Worm (Caenorhabditis elegans) whole organism, early embryonic: ENCODE data around the gene clec-161.

Source experiments
- B0310.2 ChIP-seq: sonication (generic microtip); optimal IDR thresholded peaks from 2 replicates; lab custom pipeline; 2016; ENCODE audit warnings: mild to moderate bottlenecking, missing genetic modification characterization, missing compliant biosample characterization
- F13C5.2 ChIP-seq: sonication (generic microtip); optimal IDR thresholded peaks from 2 replicates; lab custom pipeline; 2017; ENCODE audit warnings: mild to moderate bottlenecking, missing genetic modification characterization, inconsistent platforms, missing compliant biosample characterization
- aly-1 ChIP-seq: sonication (generic microtip); optimal IDR thresholded peaks from 2 replicates; lab custom pipeline; 2016; ENCODE audit warnings: missing genetic modification characterization, missing compliant biosample characterization
- ama-1 ChIP-seq: fragments of 150-350 bp; optimal IDR thresholded peaks from 2 replicates; lab custom pipeline; 2014
- ceh-13 ChIP-seq: fragments of 200-800 bp; sonication (Bioruptor generic); optimal IDR thresholded peaks from 2 replicates; lab custom pipeline; 2018; ENCODE audit warnings: mild to moderate bottlenecking, missing genetic modification characterization, missing compliant biosample characterization
- ceh-36 ChIP-seq: sonication (generic microtip); optimal IDR thresholded peaks from 2 replicates; lab custom pipeline; 2016; ENCODE audit warnings: missing genetic modification characterization, inconsistent platforms, missing compliant biosample characterization
- ets-7 ChIP-seq: sonication (generic microtip); optimal IDR thresholded peaks from 2 replicates; lab custom pipeline; 2016; ENCODE audit warnings: missing genotype, missing genetic modification characterization, missing compliant biosample characterization
- flt-1 ChIP-seq: fragments of 200-800 bp; sonication (Bioruptor generic); IDR thresholded peaks from 2 replicates; pipeline ENCODE4 v1.3.6; 2022; ENCODE audit warnings: missing genetic modification characterization, missing compliant biosample characterization
- hmbx-1 ChIP-seq: sonication (generic microtip); optimal IDR thresholded peaks from 2 replicates; lab custom pipeline; 2016; ENCODE audit warnings: mild to moderate bottlenecking, missing genetic modification characterization, missing compliant biosample characterization
- hmg-4 ChIP-seq: fragments of 200-800 bp; sonication (Bioruptor generic); optimal IDR thresholded peaks from 2 replicates; lab custom pipeline; 2018; ENCODE audit warnings: mild to moderate bottlenecking, missing genetic modification characterization, missing compliant biosample characterization
- hnd-1 ChIP-seq: sonication (generic microtip); optimal IDR thresholded peaks from 2 replicates; lab custom pipeline; 2016; ENCODE audit warnings: missing genetic modification characterization, missing compliant biosample characterization
- pes-1 ChIP-seq: fragments of 200-800 bp; sonication (Bioruptor generic); IDR thresholded peaks from 2 replicates; pipeline ENCODE4 v1.3.6; 2022; ENCODE audit warnings: missing genetic modification reagents, missing genetic modification characterization, missing compliant biosample characterization
- scrt-1 ChIP-seq: fragments of 200-800 bp; sonication (Bioruptor generic); IDR thresholded peaks from 2 replicates; pipeline ENCODE4 v1.3.6; 2022; ENCODE audit warnings: missing genetic modification characterization, missing compliant biosample characterization
- sea-1 ChIP-seq: fragments of 200-800 bp; sonication (Bioruptor generic); conservative IDR thresholded peaks from 2 replicates; pipeline ENCODE4 v1.3.6; 2022; ENCODE audit warnings: missing genetic modification characterization, missing compliant biosample characterization
- tbx-11 ChIP-seq: fragments of 200-800 bp; sonication (Bioruptor generic); IDR thresholded peaks from 2 replicates; pipeline ENCODE4 v1.3.6; 2022; ENCODE audit warnings: missing genetic modification characterization, missing compliant biosample characterization
- tbx-37 ChIP-seq: fragments of 200-800 bp; sonication (Bioruptor generic); conservative IDR thresholded peaks from 2 replicates; pipeline ENCODE4 v1.3.6; 2022; ENCODE audit warnings: missing genetic modification reagents, missing genetic modification characterization, missing compliant biosample characterization
- tra-4 ChIP-seq: sonication (generic microtip); optimal IDR thresholded peaks from 2 replicates; lab custom pipeline; 2017; ENCODE audit warnings: missing genetic modification characterization, missing compliant biosample characterization

The clec-161 gene

DNA sequence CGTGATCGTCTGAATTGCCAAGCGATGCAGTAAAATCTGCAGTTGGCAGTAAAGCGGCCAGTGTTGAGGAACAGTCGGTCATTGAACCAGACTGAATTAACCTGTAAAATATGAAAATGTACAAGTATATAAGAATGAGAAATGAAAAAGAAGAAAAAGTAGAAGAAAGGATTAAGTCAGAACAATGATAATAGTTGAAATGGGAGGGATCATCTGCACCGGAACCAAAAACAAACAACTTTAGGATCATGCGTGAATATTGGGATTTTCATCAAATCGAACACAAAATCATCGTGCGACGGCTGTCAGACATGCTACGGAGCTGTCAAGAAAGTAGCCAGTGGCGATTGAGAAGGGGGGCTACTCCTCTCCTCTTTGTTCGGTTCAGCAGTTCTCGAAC is 28.5 kb upstream of the clec-161 start, which contains the start of gene gei-13:
Gene gei-13 (minus strand): TSS at position 101 of the 400 bp plus-strand sequence.
- TF ChIP-seq hmbx-1 = no peak
- no peak for TF ChIP-seq sea-1 (GFP tag; lab: Robert Waterston, UW)
- TF ChIP-seq flt-1 = no peak
- TF ChIP-seq aly-1 = no peak
- TF ChIP-seq F13C5.2 (tag; lab: Kevin White, UChicago) = no peak
- no peak for TF ChIP-seq ets-7
- no peak for TF ChIP-seq pes-1 (GFP tag; lab: Robert Waterston, UW)
- no peak for TF ChIP-seq B0310.2
- TF ChIP-seq tra-4 (tag; lab: Kevin White, UChicago) = no peak
- no peak for TF ChIP-seq scrt-1 (GFP tag; lab: Robert Waterston, UW)
- TF ChIP-seq ceh-36 (tag; lab: Kevin White, UChicago) = no peak
- TF ChIP-seq tbx-37 (GFP tag; lab: Robert Waterston, UW) = no peak
- TF ChIP-seq tbx-11 = no peak
- TF ChIP-seq ceh-13 (GFP tag; lab: Kevin White, UChicago) = no peak
- TF ChIP-seq hmg-4 = no peak
- TF ChIP-seq hnd-1 (tag; lab: Kevin White, UChicago) = no peak

DNA sequence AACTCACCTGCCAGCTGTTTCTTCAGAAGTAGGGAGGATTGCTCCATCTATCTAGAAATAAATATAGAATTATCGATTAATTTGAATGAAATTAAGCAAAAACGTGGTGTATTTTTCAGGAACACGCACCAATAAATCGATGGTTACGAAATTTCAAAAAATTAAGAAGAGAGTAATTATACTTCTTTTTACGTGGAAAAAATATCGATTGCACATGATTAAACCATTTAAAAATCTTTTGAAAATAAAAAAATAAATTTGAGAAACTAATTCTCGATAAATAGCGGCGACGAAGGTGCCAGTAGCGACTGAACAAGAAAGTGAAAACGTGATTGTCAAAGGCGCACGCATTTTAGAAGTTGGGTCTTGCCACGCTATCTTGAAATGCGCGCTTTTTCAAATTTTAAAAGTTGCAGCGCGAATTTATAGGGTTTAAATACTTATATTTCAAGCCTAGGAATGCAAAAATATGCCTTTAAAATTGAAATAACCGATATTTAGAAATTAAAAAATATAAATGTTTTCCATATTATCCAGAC is 22.6 kb upstream of the clec-161 start, which contains the start of gene ubc-7:
Gene ubc-7 (minus strand): TSS at position 51 of the 539 bp plus-strand sequence.
- TF ChIP-seq F13C5.2 (tag; lab: Kevin White, UChicago) (peak; percentile 56), hmg-4 (no peak)

ce11 chrIII:9629855-9630254 is 21.3 kb upstream of the clec-161 start, which contains the start of gene rpac-19:
Gene rpac-19, minus strand, starts transcription at chrIII:9629885.
- TF ChIP-seq aly-1 = no peak
- peak; percentile 44 for TF ChIP-seq hmbx-1
- peak; percentile 61; the same call in 1 of the 2 replicates for TF ChIP-seq flt-1
- peak; percentile 73 for TF ChIP-seq pes-1 (GFP tag; lab: Robert Waterston, UW)
- TF ChIP-seq hnd-1 (tag; lab: Kevin White, UChicago) = peak; percentile 23
- no peak for TF ChIP-seq tra-4 (tag; lab: Kevin White, UChicago)
- TF ChIP-seq scrt-1 (GFP tag; lab: Robert Waterston, UW) = peak; percentile 69; the same call in 1 of the 2 replicates
- no peak for TF ChIP-seq ets-7
- peak; percentile 70 for TF ChIP-seq F13C5.2 (tag; lab: Kevin White, UChicago)
- TF ChIP-seq ceh-13 (GFP tag; lab: Kevin White, UChicago) = peak; percentile 49
- TF ChIP-seq B0310.2 = no peak
- TF ChIP-seq hmg-4 = peak; percentile 13
- TF ChIP-seq ceh-36 (tag; lab: Kevin White, UChicago) = peak; percentile 53
- peak; percentile 50; the same call in 1 of the 2 replicates for TF ChIP-seq tbx-37 (GFP tag; lab: Robert Waterston, UW)
- TF ChIP-seq ama-1 = no peak
- 0 out of 2 replicates have a peak, but pooled peaks have one; percentile 57 for TF ChIP-seq sea-1 (GFP tag; lab: Robert Waterston, UW)
- TF ChIP-seq tbx-11 = no peak

ce11 chrIII:9629054-9629453 is 20.5 kb upstream of the clec-161 start, which contains the start of gene tbg-1:
Gene tbg-1, minus strand, starts transcription at chrIII:9629154.
- TF ChIP-seq tbx-11 (no peak), B0310.2 (no peak), ceh-36 (tag; lab: Kevin White, UChicago) (no peak), hnd-1 (tag; lab: Kevin White, UChicago) (no peak), hmbx-1 (no peak), tbx-37 (GFP tag; lab: Robert Waterston, UW) (no peak), pes-1 (GFP tag; lab: Robert Waterston, UW) (no peak), F13C5.2 (tag; lab: Kevin White, UChicago) (no peak)

DNA sequence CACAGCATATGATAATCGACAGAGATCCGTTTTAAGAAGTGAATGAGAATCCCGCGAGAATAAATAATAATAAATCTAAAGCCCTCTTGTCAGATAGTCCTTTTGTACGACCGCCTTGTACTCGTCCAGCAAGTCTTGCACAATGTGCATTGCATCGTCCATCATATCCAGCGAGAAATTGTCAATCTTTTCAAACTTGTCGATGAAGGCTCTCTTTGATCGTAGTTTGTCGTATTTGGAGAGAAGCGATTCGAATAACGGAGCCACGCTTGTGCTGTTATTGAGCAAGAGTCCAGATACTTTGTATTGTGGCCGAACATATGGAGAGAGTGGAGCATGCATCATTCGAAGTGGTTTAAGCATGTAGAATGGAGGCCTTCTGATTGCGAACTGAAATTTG is 18.1 kb upstream of the clec-161 start:
- TF ChIP-seq tra-4 (tag; lab: Kevin White, UChicago) = no peak
- TF ChIP-seq ceh-13 (GFP tag; lab: Kevin White, UChicago) = no peak
- no peak for TF ChIP-seq hmbx-1
- TF ChIP-seq tbx-37 (GFP tag; lab: Robert Waterston, UW) = no peak
- no peak for TF ChIP-seq hnd-1 (tag; lab: Kevin White, UChicago)
- no peak for TF ChIP-seq scrt-1 (GFP tag; lab: Robert Waterston, UW)
- TF ChIP-seq B0310.2 = no peak
- no peak for TF ChIP-seq ama-1
- TF ChIP-seq ceh-36 (tag; lab: Kevin White, UChicago) = no peak
- no peak for TF ChIP-seq pes-1 (GFP tag; lab: Robert Waterston, UW)
- TF ChIP-seq flt-1 = no peak
- TF ChIP-seq F13C5.2 (tag; lab: Kevin White, UChicago) = no peak
- TF ChIP-seq tbx-11 = no peak
- no peak for TF ChIP-seq aly-1
- TF ChIP-seq hmg-4 = no peak
- no peak for TF ChIP-seq ets-7
- no peak for TF ChIP-seq sea-1 (GFP tag; lab: Robert Waterston, UW)

ce11 chrIII:9623460-9623859 is 14.9 kb upstream of the clec-161 start:
- TF ChIP-seq sea-1 (GFP tag; lab: Robert Waterston, UW) = no peak
- TF ChIP-seq B0310.2 = no peak
- no peak for TF ChIP-seq hmg-4
- TF ChIP-seq pes-1 (GFP tag; lab: Robert Waterston, UW) = no peak
- no peak for TF ChIP-seq hmbx-1
- TF ChIP-seq ceh-13 (GFP tag; lab: Kevin White, UChicago) = no peak
- no peak for TF ChIP-seq aly-1
- no peak for TF ChIP-seq hnd-1 (tag; lab: Kevin White, UChicago)
- TF ChIP-seq flt-1 = no peak
- no peak for TF ChIP-seq tbx-37 (GFP tag; lab: Robert Waterston, UW)

DNA sequence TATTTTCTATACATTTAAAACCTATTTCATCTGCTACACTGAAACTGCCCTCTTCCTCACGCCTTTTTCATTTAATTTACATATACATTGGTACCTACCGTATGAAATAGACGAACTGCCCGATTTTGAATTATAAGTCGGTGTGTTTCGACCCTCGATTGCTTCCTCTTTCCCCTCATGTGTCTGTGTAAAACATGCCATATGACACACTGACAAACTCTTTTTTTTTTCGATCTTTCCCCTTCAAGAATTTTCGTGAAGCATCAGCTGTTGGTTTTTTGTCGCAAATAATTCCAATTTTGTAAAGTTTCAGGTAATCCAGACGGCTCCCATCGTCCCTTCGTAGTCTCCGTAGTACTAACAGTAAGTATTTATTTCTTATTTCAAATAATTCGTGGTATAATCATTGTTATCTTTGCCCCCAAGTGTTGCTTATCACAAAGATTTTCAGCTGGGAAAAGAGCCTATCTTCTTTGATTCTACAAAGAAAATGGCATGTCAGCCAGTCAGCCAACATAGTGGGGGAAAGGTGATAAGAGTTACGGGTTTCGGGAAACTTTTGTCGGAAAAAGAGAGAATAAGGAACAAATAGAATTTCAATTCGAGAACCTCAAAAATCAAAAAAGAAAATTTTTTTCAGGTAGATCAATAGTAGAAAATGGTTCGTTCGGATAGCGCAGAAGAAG is 13.4 kb upstream of the clec-161 start:
- TF ChIP-seq flt-1 (no peak), F13C5.2 (tag; lab: Kevin White, UChicago) (no peak), pes-1 (GFP tag; lab: Robert Waterston, UW) (no peak), tra-4 (tag; lab: Kevin White, UChicago) (no peak), ets-7 (no peak), ceh-36 (tag; lab: Kevin White, UChicago) (no peak), tbx-11 (no peak)
